Worm (Caenorhabditis elegans) whole organism, late embryonic: ENCODE data around the gene T23G7.3.

Experiments used
- ahr-1 ChIP-seq: sonication (generic microtip); optimal IDR thresholded peaks from 2 replicates; lab custom pipeline; 2016; ENCODE audit warnings: missing genetic modification characterization, missing compliant biosample characterization
- ceh-18 ChIP-seq: sonication (generic microtip); optimal IDR thresholded peaks from 2 replicates; lab custom pipeline; 2016; ENCODE audit warnings: missing genetic modification characterization, missing compliant biosample characterization
- ceh-2 ChIP-seq: sonication (generic microtip); optimal IDR thresholded peaks from 2 replicates; lab custom pipeline; 2016; ENCODE audit warnings: missing genotype, missing genetic modification characterization, missing compliant biosample characterization
- ceh-22 ChIP-seq: sonication (generic microtip); optimal IDR thresholded peaks from 2 replicates; lab custom pipeline; 2017; ENCODE audit warnings: missing biosample characterization, missing genetic modification characterization
- ceh-24 ChIP-seq: sonication (generic microtip); optimal IDR thresholded peaks from 2 replicates; lab custom pipeline; 2016; ENCODE audit warnings: mild to moderate bottlenecking, missing genetic modification characterization, missing compliant biosample characterization
- ceh-31 ChIP-seq: sonication (generic microtip); optimal IDR thresholded peaks from 2 replicates; lab custom pipeline; 2016; ENCODE audit warnings: missing genetic modification characterization, missing compliant biosample characterization
- ceh-34 ChIP-seq: sonication (generic microtip); optimal IDR thresholded peaks from 2 replicates; lab custom pipeline; 2016; ENCODE audit warnings: mild to moderate bottlenecking, missing genetic modification characterization, missing compliant biosample characterization
- ceh-45 ChIP-seq: fragments of 200-800 bp; sonication (Bioruptor generic); IDR thresholded peaks from 2 replicates; pipeline ENCODE4 v1.3.6; 2022; ENCODE audit warnings: missing genetic modification reagents, missing genetic modification characterization, missing compliant biosample characterization
- ceh-9 ChIP-seq: sonication (generic microtip); optimal IDR thresholded peaks from 2 replicates; lab custom pipeline; 2016; ENCODE audit warnings: mild to moderate bottlenecking, missing genetic modification characterization, inconsistent platforms, missing compliant biosample characterization
- che-1 ChIP-seq: sonication (generic microtip); optimal IDR thresholded peaks from 2 replicates; lab custom pipeline; 2016; ENCODE audit warnings: mild to moderate bottlenecking, missing genetic modification characterization, missing compliant biosample characterization
- elt-2 ChIP-seq: sonication (generic microtip); optimal IDR thresholded peaks from 2 replicates; lab custom pipeline; 2016; ENCODE audit warnings: missing genetic modification reagents, missing genetic modification characterization, missing compliant biosample characterization
- elt-4 ChIP-seq: sonication (generic microtip); optimal IDR thresholded peaks from 2 replicates; lab custom pipeline; 2016; ENCODE audit warnings: missing genetic modification characterization, missing compliant biosample characterization
- eyg-1 ChIP-seq: sonication (generic microtip); optimal IDR thresholded peaks from 2 replicates; lab custom pipeline; 2016; ENCODE audit warnings: missing genotype, missing genetic modification characterization, missing compliant biosample characterization
- fax-1 ChIP-seq: sonication (generic microtip); optimal IDR thresholded peaks from 2 replicates; lab custom pipeline; 2016; ENCODE audit warnings: missing genotype, missing genetic modification characterization, missing compliant biosample characterization
- fkh-6 ChIP-seq: sonication (generic microtip); optimal IDR thresholded peaks from 2 replicates; lab custom pipeline; 2016; ENCODE audit warnings: missing genetic modification characterization, missing compliant biosample characterization
- gmeb-2 ChIP-seq: sonication (generic microtip); optimal IDR thresholded peaks from 2 replicates; lab custom pipeline; 2016; ENCODE audit warnings: missing genetic modification characterization, inconsistent platforms, missing compliant biosample characterization
- hlh-13 ChIP-seq: fragments of 200-800 bp; sonication (Bioruptor generic); optimal IDR thresholded peaks from 2 replicates; lab custom pipeline; 2018; ENCODE audit warnings: mild to moderate bottlenecking, missing genetic modification characterization, missing compliant biosample characterization
- hlh-30 ChIP-seq: sonication (generic microtip); optimal IDR thresholded peaks from 2 replicates; lab custom pipeline; 2017; ENCODE audit warnings: antibody characterized with exemption, missing genetic modification characterization, missing compliant biosample characterization; ENCODE audit not compliant: insufficient read depth
- hlh-6 ChIP-seq: sonication (generic microtip); optimal IDR thresholded peaks from 2 replicates; lab custom pipeline; 2016; ENCODE audit warnings: missing genotype, missing genetic modification characterization, missing compliant biosample characterization
- hlh-8 ChIP-seq: sonication (generic microtip); optimal IDR thresholded peaks from 2 replicates; lab custom pipeline; 2016; ENCODE audit warnings: missing genotype, missing genetic modification characterization, missing compliant biosample characterization
- lim-6 ChIP-seq: sonication (generic microtip); optimal IDR thresholded peaks from 2 replicates; lab custom pipeline; 2016; ENCODE audit warnings: missing genetic modification characterization, missing compliant biosample characterization
- mec-3 ChIP-seq: sonication (generic microtip); optimal IDR thresholded peaks from 2 replicates; lab custom pipeline; 2016; ENCODE audit warnings: borderline replicate concordance, missing genetic modification characterization, missing compliant biosample characterization
- nfya-1 ChIP-seq: sonication (generic microtip); optimal IDR thresholded peaks from 2 replicates; lab custom pipeline; 2017; ENCODE audit warnings: missing genetic modification characterization, mild to moderate bottlenecking, missing compliant biosample characterization, antibody characterized with exemption, moderate library complexity
- nhr-232 ChIP-seq: sonication (generic microtip); optimal IDR thresholded peaks from 2 replicates; lab custom pipeline; 2016; ENCODE audit warnings: missing genetic modification characterization, missing compliant biosample characterization
- odd-2 ChIP-seq: sonication (generic microtip); optimal IDR thresholded peaks from 2 replicates; lab custom pipeline; 2017; ENCODE audit warnings: antibody characterized with exemption, mild to moderate bottlenecking, missing genetic modification characterization, missing compliant biosample characterization
- pax-1 ChIP-seq: fragments of 150-350 bp; optimal IDR thresholded peaks from 2 replicates; lab custom pipeline; 2014; ENCODE audit warnings: missing biosample characterization, missing genetic modification characterization
- pha-2 ChIP-seq: sonication (generic microtip); optimal IDR thresholded peaks from 2 replicates; lab custom pipeline; 2017; ENCODE audit warnings: mild to moderate bottlenecking, missing genetic modification characterization, missing compliant biosample characterization
- pha-4 ChIP-seq: fragments of 150-350 bp; optimal IDR thresholded peaks from 2 replicates; lab custom pipeline; 2018; ENCODE audit warnings: missing biosample characterization, missing genetic modification reagents, missing genetic modification characterization
- pqm-1 ChIP-seq: sonication (generic microtip); optimal IDR thresholded peaks from 2 replicates; lab custom pipeline; 2016; ENCODE audit warnings: missing genetic modification characterization, missing compliant biosample characterization
- rnt-1 ChIP-seq: sonication (generic microtip); optimal IDR thresholded peaks from 2 replicates; lab custom pipeline; 2016; ENCODE audit warnings: missing genetic modification characterization, missing compliant biosample characterization
- sdc-2 ChIP-seq: sonication (generic microtip); optimal IDR thresholded peaks from 2 replicates; lab custom pipeline; 2016; ENCODE audit warnings: missing genotype, missing genetic modification characterization, missing compliant biosample characterization
- syd-9 ChIP-seq: sonication (generic microtip); optimal IDR thresholded peaks from 2 replicates; lab custom pipeline; 2016; ENCODE audit warnings: mild to moderate bottlenecking, missing genetic modification characterization, moderate library complexity, missing compliant biosample characterization
- tbx-2 ChIP-seq: sonication (generic microtip); optimal IDR thresholded peaks from 2 replicates; lab custom pipeline; 2016; ENCODE audit warnings: missing genetic modification characterization, missing compliant biosample characterization
- ttx-3 ChIP-seq: sonication (generic microtip); optimal IDR thresholded peaks from 2 replicates; lab custom pipeline; 2016; ENCODE audit warnings: missing genetic modification reagents, missing genetic modification characterization, missing compliant biosample characterization

T23G7.3 gene

DNA sequence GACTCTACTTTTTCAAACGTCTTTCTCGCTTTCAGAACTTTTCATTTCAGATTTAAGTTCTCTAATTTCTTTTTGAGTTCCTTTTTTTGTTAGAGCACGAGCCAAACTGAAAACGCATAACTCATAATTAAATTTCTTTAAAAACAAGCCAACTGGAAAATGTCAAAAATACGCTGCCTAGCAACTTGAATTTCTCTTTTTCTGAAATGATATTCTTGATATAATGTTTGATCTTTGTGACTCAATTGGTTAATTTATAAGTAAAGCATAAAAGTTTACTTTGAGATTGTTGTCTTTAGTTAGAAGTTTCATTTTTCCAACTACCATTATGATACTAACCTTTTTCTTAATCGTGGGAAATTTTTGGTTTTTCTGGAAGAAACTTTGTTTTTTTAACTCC, 26.5 kb downstream of the T23G7.3 start:
- TF ChIP-seq ceh-45 (no peak), fax-1 (tag; lab: Kevin White, UChicago) (no peak), eyg-1 (tag; lab: Kevin White, UChicago) (no peak), ceh-2 (tag; lab: Kevin White, UChicago) (no peak), hlh-30 (tag; lab: Kevin White, UChicago) (no peak), ttx-3 (no peak), gmeb-2 (tag; lab: Kevin White, UChicago) (no peak)

DNA sequence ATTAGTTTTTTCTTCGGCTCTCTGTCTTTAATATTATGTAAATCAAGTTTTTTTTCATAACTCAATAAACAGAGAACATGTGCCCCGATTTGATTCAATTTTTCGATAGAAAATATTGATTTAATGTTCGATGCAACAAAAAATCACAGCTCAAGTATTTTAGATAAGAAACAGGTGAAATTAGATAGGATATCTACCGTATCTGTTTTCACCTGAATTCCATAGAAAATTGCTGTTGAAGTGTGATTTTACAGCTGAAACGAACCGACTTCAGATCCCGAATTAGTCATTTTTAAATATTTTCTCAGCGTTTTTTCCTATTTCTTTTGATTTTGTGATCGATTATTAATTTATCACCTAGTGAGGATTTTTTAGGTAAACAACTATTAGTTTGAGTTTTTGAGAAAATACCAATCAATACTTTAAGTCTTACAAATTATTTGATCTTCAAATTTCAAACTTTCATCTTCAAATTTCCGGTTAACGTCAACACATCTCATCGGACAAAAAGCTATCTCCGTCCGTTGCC, 28.4 kb downstream of the T23G7.3 start, which contains the start of gene Y9C2UA.1:
TSS of gene Y9C2UA.1 (plus strand) at position 479 of the 529 bp plus-strand sequence.
- TF ChIP-seq ceh-2 (tag; lab: Kevin White, UChicago) (no peak), odd-2 (tag; lab: Kevin White, UChicago) (no peak), fkh-6 (tag; lab: Kevin White, UChicago) (no peak), pqm-1 (tag; lab: Kevin White, UChicago) (no peak), rnt-1 (no peak), ceh-18 (tag; lab: Kevin White, UChicago) (no peak), ceh-22 (tag; lab: Kevin White, UChicago) (no peak), hlh-13 (GFP tag; lab: Kevin White, UChicago) (no peak)

DNA sequence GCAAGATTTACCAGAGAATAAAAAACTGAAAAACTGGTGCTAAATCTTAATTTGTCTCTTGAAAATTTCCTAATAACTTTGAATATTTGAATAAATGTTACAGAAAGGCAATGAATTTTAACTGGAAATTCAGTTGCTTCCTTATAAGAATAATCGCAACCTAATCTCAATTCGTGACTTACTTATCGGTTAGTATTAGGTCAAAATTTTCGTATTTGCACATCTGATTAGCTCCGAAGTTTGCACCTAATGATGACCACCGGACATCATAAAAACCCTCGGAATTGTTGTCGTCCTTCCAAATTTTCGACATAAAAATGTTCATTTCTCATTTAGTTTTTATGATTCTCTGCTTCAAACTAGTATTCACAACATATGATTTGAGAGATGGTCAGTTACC, 29.8 kb downstream of the T23G7.3 start, which contains the start of gene C16D2.3:
TSS of gene C16D2.3 (plus strand) at position 301 of the 400 bp plus-strand sequence.
- TF ChIP-seq ceh-24 (tag; lab: Kevin White, UChicago) (no peak), elt-2 (tag; lab: Kevin White, UChicago) (no peak), lim-6 (no peak), hlh-30 (tag; lab: Kevin White, UChicago) (no peak), elt-4 (tag; lab: Kevin White, UChicago) (no peak), pha-2 (tag; lab: Kevin White, UChicago) (no peak), ceh-18 (tag; lab: Kevin White, UChicago) (no peak), ceh-9 (no peak), ceh-34 (tag; lab: Kevin White, UChicago) (no peak), hlh-6 (tag; lab: Kevin White, UChicago) (no peak), pha-4 (tag; lab: Kevin White, UChicago) (no peak), nhr-232 (tag; lab: Kevin White, UChicago) (no peak), nfya-1 (tag; lab: Kevin White, UChicago) (no peak), fkh-6 (tag; lab: Kevin White, UChicago) (no peak), ahr-1 (tag; lab: Kevin White, UChicago) (no peak), tbx-2 (tag; lab: Kevin White, UChicago) (no peak), hlh-8 (tag; lab: Kevin White, UChicago) (no peak), mec-3 (tag; lab: Kevin White, UChicago) (no peak), pax-1 (tag; lab: Kevin White, UChicago) (no peak), che-1 (tag; lab: Kevin White, UChicago) (no peak)
- TF ChIP-seq, all 69 proteins: peak for 0

DNA sequence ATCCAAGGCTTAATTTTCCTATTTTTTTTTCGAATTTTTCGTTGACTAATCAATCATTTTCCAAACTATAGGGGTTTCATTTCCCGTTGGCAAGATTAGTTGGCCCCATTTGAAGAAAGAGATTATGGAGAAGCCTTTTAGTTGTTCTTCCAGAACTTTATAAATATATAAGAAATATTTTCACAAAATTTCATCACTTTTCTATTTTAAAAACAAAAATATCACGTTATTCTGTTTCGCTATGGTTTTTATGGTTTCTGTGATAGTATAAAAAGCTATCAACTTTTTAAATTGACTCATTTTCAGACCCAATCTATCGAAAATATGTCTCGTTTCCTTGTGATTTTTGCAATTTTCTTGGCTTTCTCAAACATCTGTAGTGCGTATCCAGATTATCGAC, 31.8 kb downstream of the T23G7.3 start, which contains the start of gene nlp-78:
TSS of gene nlp-78 (plus strand) at position 301 of the 400 bp plus-strand sequence.
- TF ChIP-seq sdc-2 (tag; lab: Kevin White, UChicago) (no peak), lim-6 (no peak), syd-9 (no peak), tbx-2 (tag; lab: Kevin White, UChicago) (no peak), eyg-1 (tag; lab: Kevin White, UChicago) (no peak)

DNA sequence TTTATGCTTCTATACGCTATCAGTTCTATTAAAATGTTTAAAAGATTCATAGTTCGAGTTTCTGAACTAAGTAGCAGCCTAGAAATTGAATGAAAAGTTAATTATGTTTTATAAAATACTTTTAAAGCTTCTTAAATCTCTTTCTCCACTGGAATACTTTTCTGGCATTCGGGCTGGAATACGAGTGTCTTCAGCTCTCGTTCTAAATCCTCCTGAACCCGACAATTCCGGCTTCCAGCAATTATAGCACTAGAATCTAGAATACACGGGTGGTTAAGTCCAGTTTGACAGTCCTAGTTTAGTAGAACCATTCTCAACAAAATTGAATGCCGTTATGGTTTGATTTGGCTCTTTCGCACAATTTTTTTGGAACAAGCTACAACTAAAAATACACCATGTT, 35.3 kb downstream of the T23G7.3 start:
- no peak for TF ChIP-seq ceh-31 (tag; lab: Kevin White, UChicago)
- no peak for TF ChIP-seq syd-9
- TF ChIP-seq fkh-6 (tag; lab: Kevin White, UChicago), result no peak
